Fruit fly (Drosophila melanogaster): Measurements from ENCODE around the gene CG10680.

CG10680 gene

dm6 chr2L:20004341-20004740 lies 40.4 kb downstream of the CG10680 start (continued):
- TF ChIP-seq lov (optimal IDR thresholded peaks at IDR 0.05) (no peak), lov (GFP tag; IDR thresholded peaks at IDR 0.05) (no peak), CG12219 (GFP tag; optimal IDR thresholded peaks at IDR 0.05) (no peak), CG7839 (tag; optimal IDR thresholded peaks at IDR 0.05) (no peak), CG17912 (GFP tag; optimal IDR thresholded peaks at IDR 0.05) (peak; percentile 13), pzg (GFP tag; optimal IDR thresholded peaks at IDR 0.05) (no peak), CG4820 (GFP tag; optimal IDR thresholded peaks at IDR 0.05) (no peak), Kr (GFP tag; optimal IDR thresholded peaks at IDR 0.05) (no peak), Awh (GFP tag; IDR thresholded peaks at IDR 0.05) (0 out of 2 replicates have a peak, but pooled peaks have one; percentile 17), CG31224 (GFP tag; IDR thresholded peaks at IDR 0.05) (no peak), Stat92E (GFP tag; optimal IDR thresholded peaks at IDR 0.05) (no peak), Sin3A (optimal IDR thresholded peaks at IDR 0.05) (no peak), CG2116 (GFP tag; optimal IDR thresholded peaks at IDR 0.05) (no peak), ci (GFP tag; IDR thresholded peaks at IDR 0.05) (peak; percentile 56; the same call in 2 of the 3 replicates), CG1832 (GFP tag; optimal IDR thresholded peaks at IDR 0.05) (no peak), Hey (tag; optimal IDR thresholded peaks at IDR 0.05) (no peak), CG10274 (GFP tag; optimal IDR thresholded peaks at IDR 0.05) (no peak), CG2712 (tag; optimal IDR thresholded peaks at IDR 0.05) (no peak), dysf (GFP tag; IDR thresholded peaks at IDR 0.05) (no peak), CG8290 (GFP tag; optimal IDR thresholded peaks at IDR 0.05) (no peak), CG8290 (tag; optimal IDR thresholded peaks at IDR 0.05) (peak in 1 of 2 experiments; percentile 23), cwo (GFP tag; optimal IDR thresholded peaks at IDR 0.05) (no peak), CG17359 (tag; optimal IDR thresholded peaks at IDR 0.05) (peak; percentile 6), CG4730 (GFP tag; IDR thresholded peaks at IDR 0.05) (no peak), CG2678 (tag; optimal IDR thresholded peaks at IDR 0.05) (peak; percentile 18), CG1602 (GFP tag; optimal IDR thresholded peaks at IDR 0.05) (no peak), lilli (GFP tag; optimal IDR thresholded peaks at IDR 0.05) (no peak), Asciz (GFP tag; optimal IDR thresholded peaks at IDR 0.05) (peak; percentile 6), ATbp (GFP tag; optimal IDR thresholded peaks at IDR 0.05) (peak; percentile 58), Ets65A (GFP tag) (no peak), CG2129 (GFP tag; IDR thresholded peaks at IDR 0.05; ENCODE audit: partially characterized antibody) (no peak), ranshi (GFP tag; IDR thresholded peaks at IDR 0.05) (no peak), CG11093 (GFP tag; IDR thresholded peaks at IDR 0.05) (no peak), Atf3 (GFP tag; optimal IDR thresholded peaks at IDR 0.05) (no peak), ems (GFP tag; optimal IDR thresholded peaks at IDR 0.05) (no peak), CG14860 (GFP tag; IDR thresholded peaks at IDR 0.05; ENCODE audit: partially characterized antibody) (no peak)

- TF ChIP-seq CG11695 (GFP tag; IDR thresholded peaks at IDR 0.05): no peak
- TF ChIP-seq abd-A (tag; optimal IDR thresholded peaks at IDR 0.05): no peak
- TF ChIP-seq CG6765 (GFP tag; optimal IDR thresholded peaks at IDR 0.05): no peak
- no peak for TF ChIP-seq fd102C (GFP tag; optimal IDR thresholded peaks at IDR 0.05)
- TF ChIP-seq hbn (GFP tag; IDR thresholded peaks at IDR 0.05; ENCODE audit: partially characterized antibody): no peak
- no peak for TF ChIP-seq Spps (tag; optimal IDR thresholded peaks at IDR 0.05)
- no peak for TF ChIP-seq maf-S (GFP tag; optimal IDR thresholded peaks at IDR 0.05)
- TF ChIP-seq YL-1 (GFP tag; optimal IDR thresholded peaks at IDR 0.05): no peak
- no peak for TF ChIP-seq Poxn (GFP tag; IDR thresholded peaks at IDR 0.05)
- no peak for TF ChIP-seq CG8089 (GFP tag; optimal IDR thresholded peaks at IDR 0.05)
- TF ChIP-seq Sox100B (GFP tag; optimal IDR thresholded peaks at IDR 0.05): no peak
- TF ChIP-seq nom (GFP tag; optimal IDR thresholded peaks at IDR 0.05): no peak
- no peak for TF ChIP-seq Dip2 (GFP tag; IDR thresholded peaks at IDR 0.05)
- TF ChIP-seq Dp (GFP tag; optimal IDR thresholded peaks at IDR 0.05): no peak
- no peak for TF ChIP-seq tin (GFP tag; optimal IDR thresholded peaks at IDR 0.05)
- TF ChIP-seq CG2678 (tag; optimal IDR thresholded peaks at IDR 0.05): peak; percentile 36
- TF ChIP-seq CG13296 (GFP tag; optimal IDR thresholded peaks at IDR 0.05): no peak
- peak; percentile 13 for TF ChIP-seq pros (GFP tag; optimal IDR thresholded peaks at IDR 0.05)
- no peak for TF ChIP-seq CG8290 (GFP tag; optimal IDR thresholded peaks at IDR 0.05)
- TF ChIP-seq CG8290 (tag; optimal IDR thresholded peaks at IDR 0.05): no peak
These were observed 41.1 kb downstream of the CG10680 start for dm6 chr2L:20005064-20005463.

All from whole organism, embryonic.